Fruit fly (Drosophila melanogaster) whole organism, prepupa: ENCODE results near the gene CG13616.

Source experiments
- Blimp-1 ChIP-seq: fragments of 200-800 bp; sonication (Bioruptor generic); optimal IDR thresholded peaks from 3 replicates; lab custom pipeline; 2017; ENCODE audit warnings: missing biosample characterization, missing genetic modification characterization, mild to moderate bottlenecking, moderate library complexity, missing genetic modification reagents
- CG11294 ChIP-seq: fragments of 200-800 bp; sonication (Bioruptor generic); IDR thresholded peaks from 2 replicates; pipeline ENCODE4 v1.3.6; 2022; ENCODE audit warnings: missing biosample characterization, missing genetic modification characterization
- CG15336 ChIP-seq: fragments of 200-800 bp; sonication (Bioruptor generic); IDR thresholded peaks from 2 replicates; pipeline ENCODE4 v1.3.6; 2022; ENCODE audit warnings: missing biosample characterization, missing genetic modification characterization
- CG16779 ChIP-seq: fragments of 200-800 bp; sonication (Bioruptor generic); optimal IDR thresholded peaks from 3 replicates; lab custom pipeline; 2017; ENCODE audit warnings: missing biosample characterization, mild to moderate bottlenecking, missing genetic modification characterization
- CG3032 ChIP-seq: fragments of 200-800 bp; optimal IDR thresholded peaks from 2 replicates; lab custom pipeline; 2019; ENCODE audit warnings: missing biosample characterization, mild to moderate bottlenecking, missing genetic modification characterization, moderate library complexity
- CG31627 ChIP-seq: fragments of 200-800 bp; sonication (Bioruptor generic); optimal IDR thresholded peaks from 3 replicates; lab custom pipeline; 2016; ENCODE audit warnings: missing biosample characterization, missing genetic modification characterization
- CG32006 ChIP-seq: fragments of 200-800 bp; sonication (Bioruptor generic); optimal IDR thresholded peaks from 3 replicates; lab custom pipeline; 2017; ENCODE audit warnings: missing biosample characterization, mild to moderate bottlenecking, missing genetic modification characterization
- CG3919 ChIP-seq: fragments of 200-800 bp; sonication (Bioruptor generic); optimal IDR thresholded peaks from 3 replicates; lab custom pipeline; 2016; ENCODE audit warnings: missing biosample characterization, missing genetic modification characterization
- CG6163 ChIP-seq: fragments of 200-800 bp; sonication (Bioruptor generic); IDR thresholded peaks from 3 replicates; pipeline ENCODE4 v1.3.6; 2022; ENCODE audit warnings: missing biosample characterization, missing genetic modification characterization
- CG6276 ChIP-seq: fragments of 200-800 bp; sonication (Bioruptor generic); optimal IDR thresholded peaks from 2 replicates; lab custom pipeline; 2017; ENCODE audit warnings: missing biosample characterization, mild to moderate bottlenecking, missing genetic modification characterization
- CG6792 ChIP-seq: fragments of 200-800 bp; sonication (Bioruptor generic); optimal IDR thresholded peaks from 3 replicates; lab custom pipeline; 2016; ENCODE audit warnings: missing biosample characterization, missing genetic modification characterization
- CG6854 ChIP-seq: fragments of 200-800 bp; sonication (Bioruptor generic); optimal IDR thresholded peaks from 2 replicates; lab custom pipeline; 2017; ENCODE audit warnings: missing biosample characterization, mild to moderate bottlenecking, missing genetic modification characterization
- CG8319 ChIP-seq: fragments of 200-800 bp; sonication (Bioruptor generic); optimal IDR thresholded peaks from 3 replicates; lab custom pipeline; 2016; ENCODE audit warnings: missing biosample characterization, missing genetic modification characterization
- Eip93F ChIP-seq: fragments of 200-800 bp; sonication (Bioruptor generic); optimal IDR thresholded peaks from 2 replicates; lab custom pipeline; 2016; ENCODE audit warnings: missing biosample characterization, mild to moderate bottlenecking, missing genetic modification characterization
- Ets21C ChIP-seq: fragments of 200-800 bp; sonication (Bioruptor generic); optimal IDR thresholded peaks from 3 replicates; lab custom pipeline; 2016; ENCODE audit warnings: missing biosample characterization, missing genetic modification characterization
- Ets96B ChIP-seq: fragments of 200-800 bp; optimal IDR thresholded peaks from 2 replicates; lab custom pipeline; 2019; ENCODE audit warnings: missing biosample characterization, mild to moderate bottlenecking, missing genetic modification characterization, moderate library complexity
- Hr38 ChIP-seq: sonication (Bioruptor generic); optimal IDR thresholded peaks from 2 replicates; lab custom pipeline; 2016; ENCODE audit warnings: missing biosample characterization, missing genetic modification characterization
- Hr4 ChIP-seq: fragments of 200-800 bp; sonication (Bioruptor generic); optimal IDR thresholded peaks from 3 replicates; lab custom pipeline; 2016; ENCODE audit warnings: missing biosample characterization, missing genetic modification characterization
- Lpt ChIP-seq: fragments of 200-800 bp; sonication (Bioruptor generic); optimal IDR thresholded peaks from 3 replicates; lab custom pipeline; 2016; ENCODE audit warnings: missing biosample characterization, missing genetic modification characterization
- Met ChIP-seq: fragments of 200-800 bp; sonication (Bioruptor generic); optimal IDR thresholded peaks from 3 replicates; lab custom pipeline; 2016; ENCODE audit warnings: missing biosample characterization, missing genetic modification characterization
- OdsH ChIP-seq: fragments of 200-800 bp; sonication (Bioruptor generic); optimal IDR thresholded peaks from 3 replicates; lab custom pipeline; 2016; ENCODE audit warnings: missing biosample characterization, missing genetic modification characterization
- Smox ChIP-seq: fragments of 200-800 bp; sonication (Bioruptor generic); optimal IDR thresholded peaks from 3 replicates; lab custom pipeline; 2016; ENCODE audit warnings: missing biosample characterization, missing genetic modification characterization
- Sox14 ChIP-seq: fragments of 200-800 bp; sonication (Bioruptor generic); optimal IDR thresholded peaks from 3 replicates; lab custom pipeline; 2016; ENCODE audit warnings: missing biosample characterization, missing genetic modification characterization
- Sox15 ChIP-seq: fragments of 200-800 bp; sonication (Bioruptor generic); optimal IDR thresholded peaks from 3 replicates; lab custom pipeline; 2016; ENCODE audit warnings: missing biosample characterization, missing genetic modification characterization
- acj6 ChIP-seq: fragments of 200-800 bp; sonication (Bioruptor generic); optimal IDR thresholded peaks from 3 replicates; lab custom pipeline; 2016; ENCODE audit warnings: missing biosample characterization, missing genetic modification characterization
- dac ChIP-seq: fragments of 200-800 bp; sonication (Bioruptor generic); optimal IDR thresholded peaks from 2 replicates; lab custom pipeline; 2017; ENCODE audit warnings: missing biosample characterization, mild to moderate bottlenecking, missing genetic modification characterization
- dsx ChIP-seq: fragments of 200-800 bp; optimal IDR thresholded peaks from 3 replicates; lab custom pipeline; 2019; ENCODE audit warnings: missing biosample characterization, mild to moderate bottlenecking, missing genetic modification characterization, moderate library complexity; ENCODE audit not compliant: poor library complexity, severe bottlenecking
- esn ChIP-seq: fragments of 200-800 bp; sonication (Bioruptor generic); optimal IDR thresholded peaks from 2 replicates; lab custom pipeline; 2016; ENCODE audit warnings: missing biosample characterization, mild to moderate bottlenecking, missing genetic modification characterization, moderate library complexity
- fd85E ChIP-seq: fragments of 200-800 bp; sonication (Bioruptor generic); optimal IDR thresholded peaks from 3 replicates; lab custom pipeline; 2016; ENCODE audit warnings: missing biosample characterization, missing genetic modification characterization
- fkh ChIP-seq: fragments of 200-800 bp; sonication (Bioruptor generic); optimal IDR thresholded peaks from 3 replicates; lab custom pipeline; 2017; ENCODE audit warnings: missing biosample characterization, mild to moderate bottlenecking, missing genetic modification characterization, moderate library complexity
- pdm3 ChIP-seq: fragments of 200-800 bp; sonication (Bioruptor generic); optimal IDR thresholded peaks from 3 replicates; lab custom pipeline; 2016; ENCODE audit warnings: missing biosample characterization, missing genetic modification characterization
- salr ChIP-seq, 2 experiments: fragments of 200-800 bp; sonication (Bioruptor generic); optimal IDR thresholded peaks; 3 replicates each; lab custom pipeline; 2016 to 2018; ENCODE audit warnings: missing biosample characterization in 2 of 2, missing genetic modification characterization in 2 of 2, mild to moderate bottlenecking in 1 of 2
- spab ChIP-seq: fragments of 200-800 bp; sonication (Bioruptor generic); optimal IDR thresholded peaks from 2 replicates; lab custom pipeline; 2017; ENCODE audit warnings: missing biosample characterization, mild to moderate bottlenecking, missing genetic modification characterization, missing genetic modification reagents
- svp ChIP-seq: fragments of 200-800 bp; sonication (Bioruptor generic); peaks from one replicate; lab custom pipeline; 2016; ENCODE audit warnings: missing biosample characterization, missing genetic modification characterization
- topi ChIP-seq: fragments of 200-800 bp; sonication (Bioruptor generic); optimal IDR thresholded peaks from 3 replicates; lab custom pipeline; 2016; ENCODE audit warnings: missing biosample characterization, missing genetic modification characterization

The CG13616 gene

dm6 chr3R:24348420-24349190 lies 44.1 kb upstream of the CG13616 start, which contains the start of the genes CG5746 and CG6454 (continued):
- TF ChIP-seq esn (GFP tag; lab: Kevin White, UChicago) (peak; percentile 76), CG32006 (GFP tag; lab: Kevin White, UChicago) (no peak), Ets21C (GFP tag; lab: Kevin White, UChicago) (no peak), salr (GFP tag; optimal IDR thresholded peaks at IDR 0.05; lab: Kevin White, UChicago) (no peak), acj6 (GFP tag; lab: Kevin White, UChicago) (no peak), Met (GFP tag; lab: Kevin White, UChicago) (no peak), Sox15 (GFP tag; lab: Kevin White, UChicago) (peak; percentile 47)

dm6 chr3R:24353448-24353847 lies 39.2 kb upstream of the CG13616 start:
- TF ChIP-seq esn (GFP tag; lab: Kevin White, UChicago) (no peak), CG15336 (no peak), topi (GFP tag; lab: Kevin White, UChicago) (no peak), spab (no peak), Eip93F (no peak), CG16779 (tag; lab: Kevin White, UChicago) (no peak), CG3032 (no peak), CG6163 (GFP tag; lab: Robert Waterston, UW) (no peak), CG6792 (no peak), CG3919 (GFP tag; lab: Kevin White, UChicago) (no peak), Blimp-1 (no peak), CG6854 (GFP tag; lab: Kevin White, UChicago) (no peak), CG8319 (GFP tag; lab: Kevin White, UChicago) (no peak), CG32006 (GFP tag; lab: Kevin White, UChicago) (no peak), Met (GFP tag; lab: Kevin White, UChicago) (no peak), Ets96B (no peak), dac (GFP tag; lab: Kevin White, UChicago) (no peak), CG31627 (GFP tag; lab: Kevin White, UChicago) (no peak), Ets21C (GFP tag; lab: Kevin White, UChicago) (no peak), OdsH (no peak)

dm6 chr3R:24357698-24358097 lies 35.0 kb upstream of the CG13616 start, which contains the start of gene Golgin84:
Gene Golgin84, minus strand, starts transcription at chr3R:24357938.
- TF ChIP-seq Sox14 (GFP tag; lab: Kevin White, UChicago) = no peak
- TF ChIP-seq CG8319 (GFP tag; lab: Kevin White, UChicago) = no peak
- TF ChIP-seq CG6276 = no peak
- TF ChIP-seq Blimp-1 = no peak

- no peak for TF ChIP-seq CG11294 (GFP tag; lab: Robert Waterston, UW)
- TF ChIP-seq Sox14 (GFP tag; lab: Kevin White, UChicago) = peak; percentile 97
- TF ChIP-seq, all 60 proteins: peak for 1
Observed at dm6 chr3R:24359957-24360356, 32.7 kb upstream of the CG13616 start, which contains the start of gene CG18528. Gene CG18528, minus strand, starts transcription at chr3R:24360144.

dm6 chr3R:24361583-24361982 lies 31.1 kb upstream of the CG13616 start, which contains the start of the genes CG5762 and CG33339:
Gene CG5762, minus strand, starts transcription at chr3R:24361683.
Gene CG33339, plus strand, starts transcription at chr3R:24361847.
- no peak for TF ChIP-seq pdm3 (GFP tag; lab: Kevin White, UChicago)
- no peak for TF ChIP-seq Lpt (GFP tag; lab: Kevin White, UChicago)
- TF ChIP-seq salr (GFP tag; optimal IDR thresholded peaks at IDR 0.05; lab: Kevin White, UChicago) = no peak
- TF ChIP-seq svp (GFP tag; lab: Kevin White, UChicago) = no peak
- TF ChIP-seq CG6163 (GFP tag; lab: Robert Waterston, UW) = no peak
- TF ChIP-seq fd85E = no peak
- TF ChIP-seq CG31627 (GFP tag; lab: Kevin White, UChicago) = no peak
- no peak for TF ChIP-seq Smox (GFP tag; lab: Kevin White, UChicago)
- TF ChIP-seq dsx (GFP tag; lab: Kevin White, UChicago) = no peak
- TF ChIP-seq fkh (GFP tag; lab: Kevin White, UChicago) = no peak
- no peak for TF ChIP-seq Hr38 (GFP tag; lab: Kevin White, UChicago)
- TF ChIP-seq Sox14 (GFP tag; lab: Kevin White, UChicago) = no peak
- TF ChIP-seq CG6792 = no peak
- no peak for TF ChIP-seq Hr4 (GFP tag; lab: Kevin White, UChicago)
- TF ChIP-seq, all 60 proteins: peak for 0
